Worm (Caenorhabditis elegans) whole organism, midembryonic: ENCODE measurements around the gene K08D8.5.

Experiments used
- T22C8.4 ChIP-seq: fragments of 200-800 bp; sonication (Bioruptor generic); IDR thresholded peaks from 2 replicates; pipeline ENCODE4 v1.3.6; 2022; ENCODE audit warnings: missing genetic modification characterization, missing compliant biosample characterization
- cog-1 ChIP-seq: sonication (generic microtip); optimal IDR thresholded peaks from 2 replicates; lab custom pipeline; 2016; ENCODE audit warnings: missing genetic modification characterization, missing compliant biosample characterization
- flt-1 ChIP-seq: fragments of 200-800 bp; sonication (Bioruptor generic); IDR thresholded peaks from 2 replicates; pipeline ENCODE4 v1.3.6; 2022; ENCODE audit warnings: missing genetic modification characterization, missing compliant biosample characterization
- klf-2 ChIP-seq: fragments of 200-800 bp; sonication (Bioruptor generic); conservative IDR thresholded peaks from 2 replicates; pipeline ENCODE4 v1.3.6; 2022; ENCODE audit warnings: missing genetic modification reagents, missing genetic modification characterization, missing compliant biosample characterization
- med-1 ChIP-seq: sonication (generic microtip); optimal IDR thresholded peaks from 2 replicates; lab custom pipeline; 2017; ENCODE audit warnings: missing genetic modification characterization, mild to moderate bottlenecking, missing compliant biosample characterization, antibody characterized with exemption, missing genetic modification reagents; ENCODE audit not compliant: insufficient read depth
- ref-1 ChIP-seq: fragments of 200-800 bp; sonication (Bioruptor generic); conservative IDR thresholded peaks from 2 replicates; pipeline ENCODE4 v1.3.6; 2022; ENCODE audit warnings: missing genetic modification reagents, missing genetic modification characterization, missing compliant biosample characterization
- tab-1 ChIP-seq: fragments of 200-800 bp; sonication (Bioruptor generic); IDR thresholded peaks from 2 replicates; pipeline ENCODE4 v1.3.6; 2022; ENCODE audit warnings: missing genetic modification characterization, missing compliant biosample characterization
- ztf-23 ChIP-seq: fragments of 200-800 bp; sonication (Bioruptor generic); IDR thresholded peaks from 2 replicates; pipeline ENCODE4 v1.3.6; 2022; ENCODE audit warnings: missing genetic modification reagents, missing genetic modification characterization, missing compliant biosample characterization
- ztf-29 ChIP-seq: fragments of 200-800 bp; sonication (Bioruptor generic); IDR thresholded peaks from 2 replicates; pipeline ENCODE4 v1.3.6; 2022; ENCODE audit warnings: missing genetic modification reagents, missing genetic modification characterization, missing compliant biosample characterization

Gene K08D8.5

DNA sequence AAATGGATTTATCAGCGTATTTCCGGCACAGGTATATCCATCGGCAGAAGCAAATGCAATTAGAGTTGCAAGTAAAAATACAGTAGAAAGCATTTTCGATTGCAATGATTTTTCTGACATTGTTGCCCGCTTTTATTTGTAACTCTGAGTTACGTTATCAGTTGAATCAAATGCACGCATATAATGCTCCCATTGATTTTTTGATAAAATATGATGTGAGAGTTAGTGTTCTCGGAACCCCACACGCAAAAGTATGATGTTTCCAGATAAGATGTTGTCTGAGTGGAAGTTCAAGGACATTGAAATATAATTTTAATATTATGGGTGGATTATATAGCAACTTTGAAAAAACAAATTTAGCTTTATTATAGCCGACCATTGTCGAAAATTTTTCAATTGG, at the start of gene K08D8.5:
Gene K08D8.5 (minus strand): TSS at position 140 of the 400 bp plus-strand sequence.
- TF ChIP-seq cog-1 (tag; lab: Kevin White, UChicago): no peak
- TF ChIP-seq klf-2 (GFP tag; lab: Robert Waterston, UW): no peak
- no peak for TF ChIP-seq med-1
- no peak for TF ChIP-seq ztf-23 (GFP tag; lab: Robert Waterston, UW)
- TF ChIP-seq T22C8.4 (GFP tag; lab: Robert Waterston, UW): no peak
- no peak for TF ChIP-seq tab-1
- no peak for TF ChIP-seq ztf-29 (GFP tag; lab: Robert Waterston, UW)
- TF ChIP-seq ref-1 (GFP tag; lab: Robert Waterston, UW): no peak
- TF ChIP-seq flt-1 (GFP tag; lab: Robert Waterston, UW): no peak

ce11 chrIV:12960136-12960535, 48.2 kb upstream of the K08D8.5 start, which contains the start of gene F55G11.7:
Gene F55G11.7 (plus strand): TSS chrIV:12960436.
- TF ChIP-seq cog-1 (tag; lab: Kevin White, UChicago) (no peak), ref-1 (GFP tag; lab: Robert Waterston, UW) (no peak), ztf-29 (GFP tag; lab: Robert Waterston, UW) (no peak), T22C8.4 (GFP tag; lab: Robert Waterston, UW) (no peak), flt-1 (GFP tag; lab: Robert Waterston, UW) (no peak), klf-2 (GFP tag; lab: Robert Waterston, UW) (no peak), ztf-23 (GFP tag; lab: Robert Waterston, UW) (no peak), med-1 (no peak), tab-1 (no peak)

- TF ChIP-seq cog-1 (tag; lab: Kevin White, UChicago): no peak
- no peak for TF ChIP-seq ztf-23 (GFP tag; lab: Robert Waterston, UW)
- TF ChIP-seq tab-1: no peak
- TF ChIP-seq flt-1 (GFP tag; lab: Robert Waterston, UW): no peak
- no peak for TF ChIP-seq T22C8.4 (GFP tag; lab: Robert Waterston, UW)
- TF ChIP-seq ref-1 (GFP tag; lab: Robert Waterston, UW): no peak
- TF ChIP-seq ztf-29 (GFP tag; lab: Robert Waterston, UW): no peak
- TF ChIP-seq klf-2 (GFP tag; lab: Robert Waterston, UW): no peak
- no peak for TF ChIP-seq med-1
Observed at ce11 chrIV:12957730-12958129, 45.8 kb upstream of the K08D8.5 start, which contains the start of gene F55G11.6. Gene F55G11.6 (plus strand): TSS chrIV:12958030.

- TF ChIP-seq flt-1 (GFP tag; lab: Robert Waterston, UW) (no peak), klf-2 (GFP tag; lab: Robert Waterston, UW) (no peak), ztf-29 (GFP tag; lab: Robert Waterston, UW) (no peak), med-1 (no peak), ztf-23 (GFP tag; lab: Robert Waterston, UW) (no peak), tab-1 (no peak), cog-1 (tag; lab: Kevin White, UChicago) (no peak), ref-1 (GFP tag; lab: Robert Waterston, UW) (no peak), T22C8.4 (GFP tag; lab: Robert Waterston, UW) (no peak)
Observed at ce11 chrIV:12948470-12948869, 36.5 kb upstream of the K08D8.5 start, which contains the start of gene F55G11.10. Gene F55G11.10 (plus strand): TSS chrIV:12948770.

DNA sequence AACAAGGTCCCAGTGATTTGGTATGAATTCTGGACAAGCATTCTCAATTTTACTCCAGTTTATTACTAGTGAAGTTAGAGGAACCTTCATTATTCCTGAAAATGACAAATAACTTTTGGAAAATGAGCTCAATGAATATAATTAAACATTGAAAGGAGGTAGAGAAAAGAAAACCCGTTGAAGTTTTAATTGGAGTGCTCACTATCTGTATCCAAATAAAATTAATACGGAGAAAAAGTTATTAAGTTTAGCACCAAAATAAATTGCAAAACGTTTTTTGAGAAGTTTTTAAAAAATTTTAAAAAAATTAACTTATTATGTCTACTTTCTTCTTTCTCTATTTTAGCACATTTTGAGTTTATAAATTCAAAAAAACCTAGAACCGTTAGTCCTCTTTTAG, 34.6 kb upstream of the K08D8.5 start, which contains the start of gene F55G11.1:
Gene F55G11.1 (minus strand): TSS at position 101 of the 400 bp plus-strand sequence.
- TF ChIP-seq flt-1 (GFP tag; lab: Robert Waterston, UW) (no peak), ztf-23 (GFP tag; lab: Robert Waterston, UW) (no peak), med-1 (no peak), tab-1 (no peak), T22C8.4 (GFP tag; lab: Robert Waterston, UW) (no peak), ref-1 (GFP tag; lab: Robert Waterston, UW) (no peak), klf-2 (GFP tag; lab: Robert Waterston, UW) (no peak), cog-1 (tag; lab: Kevin White, UChicago) (no peak), ztf-29 (GFP tag; lab: Robert Waterston, UW) (no peak)

- TF ChIP-seq ztf-29 (GFP tag; lab: Robert Waterston, UW) (no peak), klf-2 (GFP tag; lab: Robert Waterston, UW) (no peak)
Observed at ce11 chrIV:12942633-12943032, 30.7 kb upstream of the K08D8.5 start, which contains the start of gene dct-19. Gene dct-19 (plus strand): TSS chrIV:12942933.

ce11 chrIV:12941254-12941653, 29.3 kb upstream of the K08D8.5 start, which contains the start of gene dod-24:
Gene dod-24 (minus strand): TSS chrIV:12941354.
- TF ChIP-seq med-1 (no peak), ref-1 (GFP tag; lab: Robert Waterston, UW) (no peak), tab-1 (no peak), klf-2 (GFP tag; lab: Robert Waterston, UW) (no peak), ztf-29 (GFP tag; lab: Robert Waterston, UW) (no peak), cog-1 (tag; lab: Kevin White, UChicago) (no peak), flt-1 (GFP tag; lab: Robert Waterston, UW) (no peak), T22C8.4 (GFP tag; lab: Robert Waterston, UW) (no peak), ztf-23 (GFP tag; lab: Robert Waterston, UW) (no peak)

- TF ChIP-seq ref-1 (GFP tag; lab: Robert Waterston, UW) (no peak), klf-2 (GFP tag; lab: Robert Waterston, UW) (no peak), cog-1 (tag; lab: Kevin White, UChicago) (no peak)
Observed at ce11 chrIV:12936221-12936776, 24.4 kb upstream of the K08D8.5 start, which contains the start of the genes cld-1 and dod-21. Gene cld-1 (minus strand): TSS chrIV:12936271. Gene dod-21 (plus strand): TSS chrIV:12936738.

DNA sequence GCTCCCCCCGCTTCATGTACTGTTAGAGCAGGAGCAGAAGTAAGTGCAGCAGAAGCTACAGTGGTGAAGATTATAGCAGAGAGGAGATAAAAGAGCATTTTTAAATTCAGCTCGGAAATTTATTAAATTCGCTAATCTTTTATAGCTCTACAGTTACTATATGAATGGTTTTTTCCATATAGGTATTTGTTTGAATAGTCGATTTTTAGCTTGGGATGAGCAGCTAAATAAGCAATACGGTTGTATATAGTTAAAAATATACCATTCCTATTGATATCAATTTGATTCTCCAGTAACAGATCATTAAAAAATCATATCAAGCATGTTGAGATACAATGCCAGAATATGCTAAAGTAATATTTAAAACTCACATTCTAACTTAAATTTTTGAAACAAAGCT, 14.7 kb upstream of the K08D8.5 start, which contains the start of gene srlf-5:
Gene srlf-5 (minus strand): TSS at position 101 of the 400 bp plus-strand sequence.
- TF ChIP-seq cog-1 (tag; lab: Kevin White, UChicago) (no peak), tab-1 (no peak), klf-2 (GFP tag; lab: Robert Waterston, UW) (no peak), T22C8.4 (GFP tag; lab: Robert Waterston, UW) (no peak), flt-1 (GFP tag; lab: Robert Waterston, UW) (no peak), ztf-29 (GFP tag; lab: Robert Waterston, UW) (no peak), ztf-23 (GFP tag; lab: Robert Waterston, UW) (no peak), ref-1 (GFP tag; lab: Robert Waterston, UW) (no peak), med-1 (no peak)
